Fruit fly (Drosophila melanogaster) whole organism, embryonic: Measurements from ENCODE around the gene Irbp.
A peak's percentile ranks its signal among the peaks of the same experiment; 100 is the strongest.

Source experiments
- ATbp ChIP-seq: fragments of 200-800 bp; sonication (Bioruptor generic); optimal IDR thresholded peaks from 2 replicates; lab custom pipeline; 2017; ENCODE audit warnings: missing biosample characterization, mild to moderate bottlenecking, missing genetic modification characterization, missing genetic modification reagents
- Abd-B ChIP-seq: fragments of 200-800 bp; sonication (Bioruptor generic); optimal IDR thresholded peaks from 2 replicates; lab custom pipeline; 2018; ENCODE audit warnings: missing biosample characterization, mild to moderate bottlenecking, missing genetic modification characterization, moderate library complexity
- B-H1 ChIP-seq: fragments of 200-800 bp; sonication (Bioruptor generic); IDR thresholded peaks from 3 replicates; pipeline ENCODE4 v1.3.6; 2022; ENCODE audit warnings: missing biosample characterization, missing genetic modification characterization
- B-H2 ChIP-seq: fragments of 200-800 bp; sonication (Bioruptor generic); optimal IDR thresholded peaks from 2 replicates; lab custom pipeline; 2018; ENCODE audit warnings: missing biosample characterization, mild to moderate bottlenecking, missing genetic modification characterization
- Bteb2 ChIP-seq: fragments of 200-800 bp; sonication (Bioruptor generic); optimal IDR thresholded peaks from 2 replicates; lab custom pipeline; 2016; ENCODE audit warnings: missing biosample characterization, missing genetic modification characterization
- CG10543 ChIP-seq: fragments of 200-800 bp; sonication (Bioruptor generic); optimal IDR thresholded peaks from 3 replicates; lab custom pipeline; 2017; ENCODE audit warnings: missing biosample characterization, mild to moderate bottlenecking, missing genetic modification characterization, moderate library complexity
- CG12155 ChIP-seq: fragments of 200-800 bp; sonication (Bioruptor generic); optimal IDR thresholded peaks from 3 replicates; lab custom pipeline; 2016; ENCODE audit warnings: missing biosample characterization, missing genetic modification characterization
- CG12219 ChIP-seq: fragments of 200-800 bp; sonication (Bioruptor generic); optimal IDR thresholded peaks from 3 replicates; lab custom pipeline; 2018; ENCODE audit warnings: missing biosample characterization, mild to moderate bottlenecking, missing genetic modification characterization
- CG13296 ChIP-seq: fragments of 200-800 bp; sonication (Bioruptor generic); optimal IDR thresholded peaks from 3 replicates; lab custom pipeline; 2018; ENCODE audit warnings: missing biosample characterization, mild to moderate bottlenecking, missing genetic modification characterization
- CG14441 ChIP-seq: fragments of 200-800 bp; sonication (Bioruptor generic); IDR thresholded peaks from 2 replicates; pipeline ENCODE4 v1.3.6; 2022; ENCODE audit warnings: missing biosample characterization, missing genetic modification characterization
- CG14710 ChIP-seq: fragments of 200-800 bp; sonication (Bioruptor generic); optimal IDR thresholded peaks from 3 replicates; lab custom pipeline; 2019; ENCODE audit warnings: missing biosample characterization, mild to moderate bottlenecking, missing genetic modification characterization, moderate library complexity
- CG1529 ChIP-seq: fragments of 200-800 bp; sonication (Bioruptor generic); optimal IDR thresholded peaks from 3 replicates; lab custom pipeline; 2018; ENCODE audit warnings: missing biosample characterization, missing genetic modification characterization
- CG1602 ChIP-seq: fragments of 200-800 bp; sonication (Bioruptor generic); optimal IDR thresholded peaks from 3 replicates; lab custom pipeline; 2016; ENCODE audit warnings: missing biosample characterization, missing genetic modification characterization
- CG1603 ChIP-seq: fragments of 200-800 bp; sonication (Bioruptor generic); optimal IDR thresholded peaks from 2 replicates; lab custom pipeline; 2019; ENCODE audit warnings: missing biosample characterization, mild to moderate bottlenecking, missing genetic modification characterization, moderate library complexity
- CG17385 ChIP-seq: fragments of 200-800 bp; sonication (Bioruptor generic); optimal IDR thresholded peaks from 3 replicates; lab custom pipeline; 2018; ENCODE audit warnings: missing biosample characterization, mild to moderate bottlenecking, missing genetic modification characterization
- CG17912 ChIP-seq: fragments of 200-800 bp; sonication (Bioruptor generic); optimal IDR thresholded peaks from 2 replicates; lab custom pipeline; 2018; ENCODE audit warnings: missing biosample characterization, mild to moderate bottlenecking, missing genetic modification characterization
- CG1832 ChIP-seq: fragments of 200-800 bp; sonication (Bioruptor generic); optimal IDR thresholded peaks from 2 replicates; lab custom pipeline; 2017; ENCODE audit warnings: missing biosample characterization, mild to moderate bottlenecking, missing genetic modification characterization, inconsistent platforms
- CG2202 ChIP-seq: fragments of 200-800 bp; sonication (Bioruptor generic); optimal IDR thresholded peaks from 2 replicates; lab custom pipeline; 2018; ENCODE audit warnings: missing biosample characterization, mild to moderate bottlenecking, missing genetic modification characterization
- CG2712 ChIP-seq: fragments of 200-800 bp; optimal IDR thresholded peaks from 3 replicates; lab custom pipeline; 2019; ENCODE audit warnings: missing biosample characterization, mild to moderate bottlenecking, missing genetic modification characterization, moderate library complexity
- CG31365 ChIP-seq: fragments of 200-800 bp; sonication (Bioruptor generic); optimal IDR thresholded peaks from 2 replicates; lab custom pipeline; 2018; ENCODE audit warnings: missing biosample characterization, mild to moderate bottlenecking, missing genetic modification characterization
- CG34422 ChIP-seq: fragments of 200-800 bp; sonication (Bioruptor generic); IDR thresholded peaks from 3 replicates; pipeline ENCODE4 v1.3.6; 2022; ENCODE audit warnings: missing biosample characterization, missing genetic modification characterization
- CG3838 ChIP-seq: fragments of 200-800 bp; sonication (Bioruptor generic); optimal IDR thresholded peaks from 3 replicates; lab custom pipeline; 2016; ENCODE audit warnings: missing biosample characterization, missing genetic modification characterization
- CG7987 ChIP-seq: fragments of 200-800 bp; sonication (Bioruptor generic); optimal IDR thresholded peaks from 2 replicates; lab custom pipeline; 2018; ENCODE audit warnings: missing biosample characterization, mild to moderate bottlenecking, missing genetic modification characterization, moderate library complexity
- D19A ChIP-seq: fragments of 200-800 bp; optimal IDR thresholded peaks from 3 replicates; lab custom pipeline; 2019; ENCODE audit warnings: missing biosample characterization, mild to moderate bottlenecking, missing genetic modification characterization, moderate library complexity
- Dad ChIP-seq: fragments of 200-800 bp; sonication (Bioruptor generic); optimal IDR thresholded peaks from 3 replicates; lab custom pipeline; 2016; ENCODE audit warnings: missing biosample characterization, missing genetic modification characterization
- Dek ChIP-seq: fragments of 200-800 bp; sonication (Bioruptor generic); optimal IDR thresholded peaks from 3 replicates; lab custom pipeline; 2019; ENCODE audit warnings: missing biosample characterization, mild to moderate bottlenecking, missing genetic modification characterization, moderate library complexity
- Dp ChIP-seq: fragments of 200-800 bp; sonication (Bioruptor generic); optimal IDR thresholded peaks from 2 replicates; lab custom pipeline; 2018; ENCODE audit warnings: missing biosample characterization, mild to moderate bottlenecking, missing genetic modification characterization, moderate library complexity
- Fer2 ChIP-seq: fragments of 200-800 bp; sonication (Bioruptor generic); optimal IDR thresholded peaks from 2 replicates; lab custom pipeline; 2018; ENCODE audit warnings: missing biosample characterization, mild to moderate bottlenecking, missing genetic modification characterization, moderate library complexity
- HLH3B ChIP-seq: fragments of 200-800 bp; sonication (Bioruptor generic); IDR thresholded peaks from 2 replicates; pipeline ENCODE4 v1.3.6; 2022; ENCODE audit warnings: missing biosample characterization, missing genetic modification characterization
- Hmx ChIP-seq: fragments of 200-800 bp; sonication (Bioruptor generic); optimal IDR thresholded peaks from 2 replicates; lab custom pipeline; 2016; ENCODE audit warnings: missing biosample characterization, missing genetic modification characterization
- Hr51 ChIP-seq, 2 experiments: fragments of 200-800 bp; sonication (Bioruptor generic); optimal IDR thresholded peaks; 2 replicates in 1 of 2; 3 replicates in 1 of 2; lab custom pipeline; 2016 to 2018; ENCODE audit warnings: missing biosample characterization in 2 of 2, missing genetic modification characterization in 2 of 2, mild to moderate bottlenecking in 1 of 2, moderate library complexity in 1 of 2
- Lim3 ChIP-seq: fragments of 200-800 bp; sonication (Bioruptor generic); IDR thresholded peaks from 2 replicates; pipeline ENCODE4 v1.3.6; 2022; ENCODE audit warnings: missing biosample characterization, missing genetic modification characterization
- NK7.1 ChIP-seq: fragments of 200-800 bp; sonication (Bioruptor generic); optimal IDR thresholded peaks from 3 replicates; lab custom pipeline; 2016; ENCODE audit warnings: missing biosample characterization, missing genetic modification characterization
- Poxn ChIP-seq: fragments of 200-800 bp; sonication (Bioruptor generic); IDR thresholded peaks from 2 replicates; pipeline ENCODE4 v1.3.6; 2022; ENCODE audit warnings: missing biosample characterization, missing genetic modification characterization
- Sry-β ChIP-seq: fragments of 200-800 bp; sonication (Bioruptor generic); optimal IDR thresholded peaks from 2 replicates; lab custom pipeline; 2018; ENCODE audit warnings: missing biosample characterization, mild to moderate bottlenecking, missing genetic modification characterization, moderate library complexity
- abd-A ChIP-seq: fragments of 200-800 bp; sonication (Bioruptor generic); optimal IDR thresholded peaks from 3 replicates; lab custom pipeline; 2019; ENCODE audit warnings: missing biosample characterization, mild to moderate bottlenecking, missing genetic modification characterization, moderate library complexity
- chn ChIP-seq: fragments of 200-800 bp; sonication (Bioruptor generic); optimal IDR thresholded peaks from 2 replicates; lab custom pipeline; 2016; ENCODE audit warnings: missing biosample characterization, missing genetic modification characterization
- croc ChIP-seq: fragments of 200-800 bp; sonication (Bioruptor generic); conservative IDR thresholded peaks from 3 replicates; pipeline ENCODE4 v1.3.6; 2022; ENCODE audit warnings: missing biosample characterization, missing genetic modification characterization
- danr ChIP-seq: fragments of 200-800 bp; sonication (Bioruptor generic); IDR thresholded peaks from 2 replicates; pipeline ENCODE4 v1.3.6; 2022; ENCODE audit warnings: missing biosample characterization, missing genetic modification characterization
- gce ChIP-seq: fragments of 200-800 bp; sonication (Bioruptor generic); IDR thresholded peaks from 3 replicates; pipeline ENCODE4 v1.3.6; 2022; ENCODE audit warnings: missing biosample characterization, missing genetic modification characterization
- gcm ChIP-seq: fragments of 200-800 bp; sonication (Bioruptor generic); optimal IDR thresholded peaks from 2 replicates; lab custom pipeline; 2019; ENCODE audit warnings: missing biosample characterization, mild to moderate bottlenecking, missing genetic modification characterization, moderate library complexity
- gsb-n ChIP-seq: fragments of 200-800 bp; sonication (Bioruptor generic); optimal IDR thresholded peaks from 3 replicates; lab custom pipeline; 2018; ENCODE audit warnings: missing biosample characterization, mild to moderate bottlenecking, missing genetic modification characterization
- jing ChIP-seq: fragments of 200-800 bp; sonication (Bioruptor generic); optimal IDR thresholded peaks from 2 replicates; lab custom pipeline; 2018; ENCODE audit warnings: missing biosample characterization, mild to moderate bottlenecking, missing genetic modification characterization
- mam ChIP-seq: fragments of 200-800 bp; sonication (Bioruptor generic); optimal IDR thresholded peaks from 3 replicates; lab custom pipeline; 2016; ENCODE audit warnings: missing biosample characterization, missing genetic modification characterization
- org-1 ChIP-seq: fragments of 200-800 bp; sonication (Bioruptor generic); optimal IDR thresholded peaks from 2 replicates; lab custom pipeline; 2017; ENCODE audit warnings: missing biosample characterization, missing genetic modification characterization
- row ChIP-seq: fragments of 200-800 bp; sonication (Bioruptor generic); IDR thresholded peaks from 3 replicates; pipeline ENCODE4 v1.3.6; 2022; ENCODE audit warnings: missing biosample characterization, missing genetic modification characterization
- sens-2 ChIP-seq: fragments of 200-800 bp; sonication (Bioruptor generic); IDR thresholded peaks from 2 replicates; pipeline ENCODE4 v1.3.6; 2022; ENCODE audit warnings: missing biosample characterization, missing genetic modification characterization
- sqz ChIP-seq: fragments of 200-800 bp; sonication (Bioruptor generic); optimal IDR thresholded peaks from 3 replicates; lab custom pipeline; 2018; ENCODE audit warnings: missing biosample characterization, mild to moderate bottlenecking, missing genetic modification characterization
- sug ChIP-seq: fragments of 200-800 bp; optimal IDR thresholded peaks from 2 replicates; lab custom pipeline; 2019; ENCODE audit warnings: missing biosample characterization, mild to moderate bottlenecking, missing genetic modification characterization, moderate library complexity
- tup ChIP-seq: fragments of 200-800 bp; sonication (Bioruptor generic); optimal IDR thresholded peaks from 2 replicates; lab custom pipeline; 2016; ENCODE audit warnings: missing biosample characterization, mild to moderate bottlenecking, missing genetic modification characterization, moderate library complexity
- zf30C ChIP-seq: fragments of 200-800 bp; sonication (Bioruptor generic); optimal IDR thresholded peaks from 3 replicates; lab custom pipeline; 2018; ENCODE audit warnings: missing biosample characterization, mild to moderate bottlenecking, missing genetic modification characterization

The Irbp gene

dm6 chr3R:11409667-11410137 is at the start of gene Irbp, which contains the start of gene mgr (continued):
- TF ChIP-seq ATbp (peak; percentile 82), CG3838 (GFP tag; lab: Kevin White, UChicago) (peak; percentile 5), zf30C (GFP tag; lab: Kevin White, UChicago) (no peak), B-H1 (GFP tag; lab: Robert Waterston, UW) (peak; percentile 91), CG1603 (tag; lab: Kevin White, UChicago) (no peak), CG1602 (GFP tag; lab: Kevin White, UChicago) (peak; percentile 88), CG12219 (GFP tag; lab: Kevin White, UChicago) (peak; percentile 72), tup (GFP tag; lab: Kevin White, UChicago) (peak; percentile 70), danr (GFP tag; lab: Robert Waterston, UW) (peak; percentile 87), CG17385 (GFP tag; lab: Kevin White, UChicago) (peak; percentile 86), CG14710 (tag; lab: Kevin White, UChicago) (peak; percentile 94), B-H2 (GFP tag; lab: Kevin White, UChicago) (peak; percentile 86), Poxn (peak; percentile 82), org-1 (GFP tag; lab: Kevin White, UChicago) (peak; percentile 63), Fer2 (tag; lab: Kevin White, UChicago) (peak; percentile 83), Hmx (no peak), Sry-β (peak; percentile 68), CG1529 (GFP tag; lab: Kevin White, UChicago) (peak; percentile 66), CG10543 (GFP tag; lab: Kevin White, UChicago) (no peak), CG2712 (tag; lab: Kevin White, UChicago) (peak; percentile 97), CG13296 (GFP tag; lab: Kevin White, UChicago) (peak; percentile 86), chn (GFP tag; lab: Kevin White, UChicago) (peak; percentile 53), Hr51 (GFP tag; optimal IDR thresholded peaks at IDR 0.05; lab: Kevin White, UChicago) (peak; percentile 78 to 91), Abd-B (GFP tag; lab: Kevin White, UChicago) (peak; percentile 82), CG2202 (peak; percentile 83), CG14441 (GFP tag; lab: Robert Waterston, UW) (peak; percentile 94), CG12155 (GFP tag; lab: Kevin White, UChicago) (peak; percentile 87), Bteb2 (peak; percentile 49), CG17912 (GFP tag; lab: Kevin White, UChicago) (peak; percentile 34), row (GFP tag; lab: Robert Waterston, UW) (peak; percentile 97), CG34422 (GFP tag; lab: Robert Waterston, UW) (peak; percentile 95), sug (tag; lab: Kevin White, UChicago) (no peak), Dp (GFP tag; lab: Kevin White, UChicago) (peak; percentile 68), CG1832 (GFP tag; lab: Kevin White, UChicago) (no peak), gsb-n (peak; percentile 93), HLH3B (peak; percentile 95), croc (GFP tag; lab: Robert Waterston, UW) (peak; percentile 87), D19A (tag; lab: Kevin White, UChicago) (peak; percentile 85), abd-A (tag; lab: Kevin White, UChicago) (no peak), CG7987 (GFP tag; lab: Kevin White, UChicago) (no peak), gcm (GFP tag; lab: Kevin White, UChicago) (peak; percentile 93), mam (GFP tag; lab: Kevin White, UChicago) (peak; percentile 45), NK7.1 (GFP tag; lab: Kevin White, UChicago) (no peak), sens-2 (GFP tag; lab: Robert Waterston, UW) (peak; percentile 77), Dek (peak; percentile 90), Lim3 (peak; percentile 71), jing (peak; percentile 53), Dad (peak; percentile 59), CG31365 (tag; lab: Kevin White, UChicago) (no peak), sqz (GFP tag; lab: Kevin White, UChicago) (no peak), gce (GFP tag; lab: Robert Waterston, UW) (peak; percentile 88)
